Worm (Caenorhabditis elegans): ENCODE data around the gene C42D8.9.

- TF ChIP-seq syd-9 (tag; optimal IDR thresholded peaks at IDR 0.05) (no peak), T23F11.4 (GFP tag; optimal IDR thresholded peaks at IDR 0.05) (no peak), ceh-45 (GFP tag; IDR thresholded peaks at IDR 0.05) (no peak), ama-1 (optimal IDR thresholded peaks at IDR 0.05) (no peak), sox-4 (tag; optimal IDR thresholded peaks at IDR 0.05) (no peak), F13H6.1 (tag; optimal IDR thresholded peaks at IDR 0.05) (no peak), Y22D7AL.16 (tag; optimal IDR thresholded peaks at IDR 0.05) (no peak), pqm-1 (tag; optimal IDR thresholded peaks at IDR 0.05) (no peak)
Observed at ce11 chrX:5120807-5121206, 14.0 kb upstream of the C42D8.9 start.
